Worm (Caenorhabditis elegans): ENCODE results near the gene msrp-5.
"Not testable (repeated sequence)": the region's sequence is repeated elsewhere in the genome, so short reads cannot be mapped to it uniquely, and the experiment has no call there.

Gene msrp-5

ce11 chrII:2616634-2617033 is at the start of gene msrp-5:
msrp-5 (plus strand) TSS chrII:2616934.
- TF ChIP-seq nhr-85 (tag); nhr-76 (tag; optimal IDR thresholded peaks at IDR 0.05); ces-1 (GFP tag; optimal IDR thresholded peaks at IDR 0.05): not testable (repeated sequence)

- TF ChIP-seq irx-1 (tag; optimal IDR thresholded peaks at IDR 0.05) (peak; percentile 29), efl-3 (GFP tag; optimal IDR thresholded peaks at IDR 0.05) (peak; percentile 23)
Observed at ce11 chrII:2570384-2570964, 46.3 kb upstream of the msrp-5 start.

ce11 chrII:2578216-2578615 is 38.5 kb upstream of the msrp-5 start:
- TF ChIP-seq efl-1 (optimal IDR thresholded peaks at IDR 0.05) (no peak), efl-1 (GFP tag; optimal IDR thresholded peaks at IDR 0.05 in 1 of 2) (peak in 1 of 2 experiments; percentile 5), lir-3 (tag; optimal IDR thresholded peaks at IDR 0.05; ENCODE audit: poor library complexity) (no peak)

ce11 chrII:2583044-2583443 is 33.7 kb upstream of the msrp-5 start, which contains the start of gene sri-74:
sri-74 (minus strand) TSS chrII:2583144.
- no peak for TF ChIP-seq ceh-88 (GFP tag; IDR thresholded peaks at IDR 0.05)
- TF ChIP-seq aha-1 (tag; optimal IDR thresholded peaks at IDR 0.05), result no peak
- TF ChIP-seq jun-1 (tag; optimal IDR thresholded peaks at IDR 0.05), result no peak
- TF ChIP-seq ceh-82 (tag; optimal IDR thresholded peaks at IDR 0.05), result no peak
- TF ChIP-seq unc-130 (tag; optimal IDR thresholded peaks at IDR 0.05), result no peak
- no peak for TF ChIP-seq sptf-1 (tag; optimal IDR thresholded peaks at IDR 0.05)
- no peak for TF ChIP-seq nhr-71 (tag; optimal IDR thresholded peaks at IDR 0.05)
- no peak for TF ChIP-seq hlh-4 (tag; optimal IDR thresholded peaks at IDR 0.05)
- no peak for TF ChIP-seq unc-30 (tag; optimal IDR thresholded peaks at IDR 0.05)

ce11 chrII:2585493-2585892 is 31.2 kb upstream of the msrp-5 start, which contains the start of gene sri-36:
sri-36 (minus strand) TSS chrII:2585593.
- TF ChIP-seq nhr-47 (tag; optimal IDR thresholded peaks at IDR 0.05) (no peak), snu-23 (GFP tag; optimal IDR thresholded peaks at IDR 0.05) (no peak), nhr-71 (tag; optimal IDR thresholded peaks at IDR 0.05) (no peak), pqm-1 (tag; optimal IDR thresholded peaks at IDR 0.05) (no peak), ceh-8 (GFP tag; optimal IDR thresholded peaks at IDR 0.05) (no peak), grh-1 (GFP tag; IDR thresholded peaks at IDR 0.05) (no peak)

- TF ChIP-seq xbp-1 (tag; optimal IDR thresholded peaks at IDR 0.05) (no peak), elt-2 (tag; optimal IDR thresholded peaks at IDR 0.05) (peak; percentile 96), nhr-19 (GFP tag; conservative IDR thresholded peaks at IDR 0.05) (no peak), ceh-63 (GFP tag; optimal IDR thresholded peaks at IDR 0.05) (no peak), jun-1 (tag; optimal IDR thresholded peaks at IDR 0.05) (peak; percentile 52), zag-1 (tag; optimal IDR thresholded peaks at IDR 0.05) (no peak), nhr-90 (tag; optimal IDR thresholded peaks at IDR 0.05; ENCODE audit: poor library complexity) (no peak), efl-1 (optimal IDR thresholded peaks at IDR 0.05) (no peak), efl-1 (GFP tag; optimal IDR thresholded peaks at IDR 0.05 in 1 of 2) (peak in 1 of 2 experiments; percentile 74), nhr-237 (tag; optimal IDR thresholded peaks at IDR 0.05) (no peak), aly-2 (tag; optimal IDR thresholded peaks at IDR 0.05) (no peak), ceh-8 (GFP tag; optimal IDR thresholded peaks at IDR 0.05) (no peak), lin-35 (GFP tag; optimal IDR thresholded peaks at IDR 0.05) (peak in 1 of 2 experiments; percentile 12), nhr-76 (tag; optimal IDR thresholded peaks at IDR 0.05) (no peak), irx-1 (tag; optimal IDR thresholded peaks at IDR 0.05) (no peak), snpc-4 (tag; optimal IDR thresholded peaks at IDR 0.05) (no peak)
Observed at ce11 chrII:2586861-2587554, 29.7 kb upstream of the msrp-5 start, which contains the start of the genes F33H12.7 and sri-39. F33H12.7 (minus strand) TSS chrII:2586911. sri-39 (plus strand) TSS chrII:2587504.
